Worm (Caenorhabditis elegans): ENCODE data around the gene str-253.

str-253 gene

ce11 chrV:2250126-2250590 lies 4.2 kb downstream of the str-253 start, which contains the start of gene cyp-33C7 (continued):
- no peak for TF ChIP-seq ceh-91 (GFP tag; IDR thresholded peaks at IDR 0.05)
- peak; percentile 62 for TF ChIP-seq pha-4 (tag; optimal IDR thresholded peaks at IDR 0.05)

- TF ChIP-seq F57C9.4 (tag; optimal IDR thresholded peaks at IDR 0.05) (no peak), zim-3 (tag; optimal IDR thresholded peaks at IDR 0.05) (no peak), Y95B8A.8 (GFP tag; IDR thresholded peaks at IDR 0.05) (no peak), bed-1 (GFP tag; IDR thresholded peaks at IDR 0.05) (no peak), T07F8.4 (tag; optimal IDR thresholded peaks at IDR 0.05) (no peak), sdz-38 (tag; optimal IDR thresholded peaks at IDR 0.05) (no peak), C06A6.2 (GFP tag; conservative IDR thresholded peaks at IDR 0.05) (no peak), lag-1 (GFP tag; IDR thresholded peaks at IDR 0.05) (no peak), lin-26 (GFP tag; IDR thresholded peaks at IDR 0.05) (no peak), nfyb-1 (GFP tag; IDR thresholded peaks at IDR 0.05) (no peak), F52B5.7 (tag; optimal IDR thresholded peaks at IDR 0.05) (no peak)
These were observed 5.1 kb downstream of the str-253 start, which contains the start of gene cyp-33C6 for ce11 chrV:2249310-2249709. TSS of gene cyp-33C6 (minus strand) at chrV:2249410.

ce11 chrV:2244751-2245150 lies 9.7 kb downstream of the str-253 start, which contains the start of gene cyp-33C5:
TSS of gene cyp-33C5 (plus strand) at chrV:2245004.
- TF ChIP-seq hmg-1.2 (GFP tag; IDR thresholded peaks at IDR 0.05) (peak; percentile 80; the same call in 1 of the 2 replicates), nhr-80 (tag; optimal IDR thresholded peaks at IDR 0.05) (peak; percentile 4), snpc-1.1 (tag; optimal IDR thresholded peaks at IDR 0.05; ENCODE audit: insufficient read depth) (no peak)

- TF ChIP-seq C06A6.2 (GFP tag; conservative IDR thresholded peaks at IDR 0.05) (no peak), ztf-18 (tag; optimal IDR thresholded peaks at IDR 0.05) (no peak), hmg-1.2 (GFP tag; IDR thresholded peaks at IDR 0.05) (peak; percentile 41; the same call in 1 of the 2 replicates), rpc-1 (optimal IDR thresholded peaks at IDR 0.05) (no peak), rpc-1 (tag; optimal IDR thresholded peaks at IDR 0.05) (no peak), F23B12.7 (tag; optimal IDR thresholded peaks at IDR 0.05; ENCODE audit: insufficient read depth) (no peak), ZK185.1 (tag; optimal IDR thresholded peaks at IDR 0.05; ENCODE audit: poor library complexity, severe bottlenecking) (no peak), lsl-1 (GFP tag; optimal IDR thresholded peaks at IDR 0.05) (no peak), nhr-27 (tag; optimal IDR thresholded peaks at IDR 0.05) (no peak)
These were observed 11.8 kb downstream of the str-253 start, which contains the start of gene cyp-33C3 for ce11 chrV:2242630-2243029. TSS of gene cyp-33C3 (plus strand) at chrV:2242778.

ce11 chrV:2238012-2238411 lies 16.4 kb downstream of the str-253 start:
- no peak for TF ChIP-seq madf-6 (GFP tag; IDR thresholded peaks at IDR 0.05)
- no peak for TF ChIP-seq ztf-28 (GFP tag; IDR thresholded peaks at IDR 0.05)
- no peak for TF ChIP-seq egrh-3 (GFP tag; IDR thresholded peaks at IDR 0.05)
- TF ChIP-seq lir-1 (GFP tag; conservative IDR thresholded peaks at IDR 0.05), result no peak
- no peak for TF ChIP-seq lag-1 (GFP tag; IDR thresholded peaks at IDR 0.05)
- no peak for TF ChIP-seq nhr-80 (tag; optimal IDR thresholded peaks at IDR 0.05)
- TF ChIP-seq ceh-100 (GFP tag; IDR thresholded peaks at IDR 0.05), result no peak
- TF ChIP-seq lsy-27 (tag; optimal IDR thresholded peaks at IDR 0.05; ENCODE audit: borderline replicate concordance, insufficient read depth), result no peak
- TF ChIP-seq F37B4.10 (GFP tag; IDR thresholded peaks at IDR 0.05), result no peak
- TF ChIP-seq T07F8.4 (tag; optimal IDR thresholded peaks at IDR 0.05), result no peak
- no peak for TF ChIP-seq sptf-2 (GFP tag; optimal IDR thresholded peaks at IDR 0.05)
- no peak for TF ChIP-seq cebp-2 (GFP tag; IDR thresholded peaks at IDR 0.05)
- TF ChIP-seq let-526 (GFP tag; IDR thresholded peaks at IDR 0.05), result no peak
- no peak for TF ChIP-seq hmg-1.2 (GFP tag; IDR thresholded peaks at IDR 0.05)
- TF ChIP-seq F10E7.11 (tag; optimal IDR thresholded peaks at IDR 0.05), result no peak
- TF ChIP-seq snpc-3.4 (tag; optimal IDR thresholded peaks at IDR 0.05), result no peak
- TF ChIP-seq ceh-27 (GFP tag; optimal IDR thresholded peaks at IDR 0.05), result no peak
- no peak for TF ChIP-seq F39B2.1 (GFP tag; IDR thresholded peaks at IDR 0.05)
- TF ChIP-seq ama-1 (optimal IDR thresholded peaks at IDR 0.05), result no peak
- no peak for TF ChIP-seq ama-1 (GFP tag; optimal IDR thresholded peaks at IDR 0.05)

Measured in whole organism, young adult.